Worm (Caenorhabditis elegans): ENCODE measurements around the gene acl-3.

acl-3 gene

ce11 chrIV:11692071-11692673 lies 40.3 kb upstream of the acl-3 start (continued):
- TF ChIP-seq nhr-48 (tag; optimal IDR thresholded peaks at IDR 0.05) (peak; percentile 57), nhr-28 (tag; optimal IDR thresholded peaks at IDR 0.05) (peak; percentile 96), jun-1 (tag; optimal IDR thresholded peaks at IDR 0.05) (no peak), lin-15B (tag; optimal IDR thresholded peaks at IDR 0.05) (no peak), mdl-1 (tag; optimal IDR thresholded peaks at IDR 0.05) (peak; percentile 41 to 85), nhr-111 (GFP tag; optimal IDR thresholded peaks at IDR 0.05) (no peak), nhr-41 (GFP tag; IDR thresholded peaks at IDR 0.05) (peak; percentile 58; the same call in 1 of the 2 replicates), nhr-10 (tag; optimal IDR thresholded peaks at IDR 0.05) (no peak), arid-1 (GFP tag; conservative IDR thresholded peaks at IDR 0.05) (no peak), lin-1 (GFP tag; IDR thresholded peaks at IDR 0.05) (no peak), dve-1 (tag; optimal IDR thresholded peaks at IDR 0.05; ENCODE audit: insufficient read depth) (peak; percentile 92), daf-12 (tag; optimal IDR thresholded peaks at IDR 0.05) (no peak), F26F4.8 (GFP tag; conservative IDR thresholded peaks at IDR 0.05) (no peak), aha-1 (tag) (peak; percentile 95), skn-1 (tag; optimal IDR thresholded peaks at IDR 0.05) (no peak), ztf-7 (tag; optimal IDR thresholded peaks at IDR 0.05) (no peak), dpl-1 (GFP tag; optimal IDR thresholded peaks at IDR 0.05) (peak; percentile 34), ceh-28 (tag; optimal IDR thresholded peaks at IDR 0.05) (peak; percentile 16), dmd-6 (GFP tag; IDR thresholded peaks at IDR 0.05) (peak; percentile 86), fos-1 (tag; optimal IDR thresholded peaks at IDR 0.05) (no peak), egl-43 (GFP tag; IDR thresholded peaks at IDR 0.05) (peak; percentile 67; the same call in 1 of the 2 replicates), F49E8.2 (tag; optimal IDR thresholded peaks at IDR 0.05; ENCODE audit: borderline replicate concordance) (no peak), mes-2 (tag; optimal IDR thresholded peaks at IDR 0.05; ENCODE audit: poor library complexity, severe bottlenecking) (peak; percentile 70), attf-4 (tag; optimal IDR thresholded peaks at IDR 0.05) (no peak), lin-13 (GFP tag; optimal IDR thresholded peaks at IDR 0.05) (no peak), ZK337.2 (GFP tag; IDR thresholded peaks at IDR 0.05) (no peak), dmd-8 (GFP tag; IDR thresholded peaks at IDR 0.05) (0 out of 2 replicates have a peak, but pooled peaks have one; percentile 39), lin-39 (tag; optimal IDR thresholded peaks at IDR 0.05) (no peak), nhr-11 (tag; optimal IDR thresholded peaks at IDR 0.05) (peak; percentile 50), unc-39 (tag; optimal IDR thresholded peaks at IDR 0.05) (no peak), nhr-6 (tag; optimal IDR thresholded peaks at IDR 0.05) (peak; percentile 85), vab-7 (GFP tag; IDR thresholded peaks at IDR 0.05) (no peak), snpc-1.2 (GFP tag; IDR thresholded peaks at IDR 0.05) (no peak), tag-97 (GFP tag; IDR thresholded peaks at IDR 0.05) (no peak), lin-38 (GFP tag; IDR thresholded peaks at IDR 0.05) (peak; percentile 56), dmd-9 (GFP tag; IDR thresholded peaks at IDR 0.05) (no peak), unc-130 (GFP tag; optimal IDR thresholded peaks at IDR 0.05) (no peak), spr-3 (GFP tag; optimal IDR thresholded peaks at IDR 0.05) (no peak), ama-1 (optimal IDR thresholded peaks at IDR 0.05) (no peak), nhr-25 (tag; optimal IDR thresholded peaks at IDR 0.05; ENCODE audit: borderline replicate concordance, insufficient read depth) (peak; percentile 79), ces-1 (GFP tag; optimal IDR thresholded peaks at IDR 0.05) (peak; percentile 72), aly-2 (tag; optimal IDR thresholded peaks at IDR 0.05) (no peak), ceh-20 (GFP tag; IDR thresholded peaks at IDR 0.05) (0 out of 2 replicates have a peak, but pooled peaks have one; percentile 26), sdz-12 (GFP tag; optimal IDR thresholded peaks at IDR 0.05) (no peak), unc-62 (GFP tag; optimal IDR thresholded peaks at IDR 0.05 in 1 of 2) (peak; percentile 48 to 99), unc-62 (tag; optimal IDR thresholded peaks at IDR 0.05) (no peak), ceh-62 (tag; optimal IDR thresholded peaks at IDR 0.05) (no peak), nhr-42 (GFP tag; IDR thresholded peaks at IDR 0.05) (0 out of 2 replicates have a peak, but pooled peaks have one; percentile 55), zip-2 (tag; optimal IDR thresholded peaks at IDR 0.05) (no peak), zfp-3 (GFP tag; conservative IDR thresholded peaks at IDR 0.05) (no peak), pha-4 (GFP tag; IDR thresholded peaks at IDR 0.05) (peak; percentile 58; the same call in 1 of the 2 replicates), pha-4 (tag; optimal IDR thresholded peaks at IDR 0.05) (no peak)

All from whole organism, L4 larva.